Worm (Caenorhabditis elegans) whole organism, L1 larva: ENCODE data around the gene F49H6.15.

ENCODE experiments used
- hlh-4 ChIP-seq: sonication (generic microtip); optimal IDR thresholded peaks from 2 replicates; lab custom pipeline; 2016; ENCODE audit warnings: mild to moderate bottlenecking, missing genetic modification characterization, missing compliant biosample characterization
- lin-13 ChIP-seq: fragments of 150-350 bp; optimal IDR thresholded peaks from 2 replicates; lab custom pipeline; 2014; ENCODE audit warnings: missing biosample characterization, missing genetic modification reagents, missing genetic modification characterization
- nhr-11 ChIP-seq: fragments of 150-350 bp; optimal IDR thresholded peaks from 2 replicates; lab custom pipeline; 2014; ENCODE audit warnings: missing biosample characterization, missing genetic modification characterization
- nhr-71 ChIP-seq: sonication (generic microtip); optimal IDR thresholded peaks from 2 replicates; lab custom pipeline; 2016; ENCODE audit warnings: mild to moderate bottlenecking, missing genetic modification characterization, moderate library complexity, missing compliant biosample characterization
- ztf-4 ChIP-seq: fragments of 150-350 bp; optimal IDR thresholded peaks from 2 replicates; lab custom pipeline; 2014; ENCODE audit warnings: missing biosample characterization, missing genetic modification characterization

DNA sequence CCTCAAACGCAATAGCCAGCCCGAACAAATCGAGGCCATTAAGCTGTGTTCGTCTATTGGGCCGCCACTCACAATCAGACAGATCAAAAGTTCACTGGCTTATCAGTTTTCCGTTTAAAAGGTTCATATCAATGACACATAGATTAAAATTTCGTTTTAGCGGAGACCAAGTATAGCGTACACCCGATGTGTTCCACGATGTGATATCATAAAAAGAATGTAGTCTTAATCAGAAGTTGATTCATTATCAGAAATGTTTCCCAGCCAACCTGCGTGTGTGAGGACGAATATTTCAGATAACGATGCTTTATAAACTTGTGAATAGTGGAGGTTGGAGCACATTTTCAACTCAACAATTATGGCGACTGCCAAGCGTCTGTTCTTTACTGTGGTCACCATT is 12.1 kb downstream of the F49H6.15 start, which contains the start of gene clc-13:
- TF ChIP-seq hlh-4 (tag; lab: Kevin White, UChicago) (no peak), nhr-71 (no peak), lin-13 (GFP tag; lab: Kevin White, UChicago) (no peak), ztf-4 (tag; lab: Kevin White, UChicago) (no peak), nhr-11 (no peak)
